Fruit fly (Drosophila melanogaster): ENCODE results near the gene CG7551.

- TF ChIP-seq fru (GFP tag; optimal IDR thresholded peaks at IDR 0.05) (no peak), pan (optimal IDR thresholded peaks at IDR 0.05) (no peak), dsf (GFP tag; optimal IDR thresholded peaks at IDR 0.05; ENCODE audit: borderline replicate concordance) (no peak), rgr (GFP tag; optimal IDR thresholded peaks at IDR 0.05) (no peak), Rel (GFP tag; optimal IDR thresholded peaks at IDR 0.05) (no peak), Rel (tag; optimal IDR thresholded peaks at IDR 0.05) (no peak), lola (GFP tag; optimal IDR thresholded peaks at IDR 0.05) (no peak), sv (GFP tag; optimal IDR thresholded peaks at IDR 0.05) (no peak), Hnf4 (GFP tag; optimal IDR thresholded peaks at IDR 0.05) (no peak), ey (GFP tag; optimal IDR thresholded peaks at IDR 0.05) (no peak), Dif (GFP tag; optimal IDR thresholded peaks at IDR 0.05; ENCODE audit: partially characterized antibody) (no peak), Hr83 (GFP tag; optimal IDR thresholded peaks at IDR 0.05; ENCODE audit: poor library complexity, severe bottlenecking) (no peak), h (GFP tag; optimal IDR thresholded peaks at IDR 0.05) (no peak), dmrt93B (GFP tag; optimal IDR thresholded peaks at IDR 0.05) (no peak)
Observed at dm6 chr3L:11474658-11475057, 16.4 kb downstream of the CG7551 start, which contains the start of gene Vha16-2.

Data from whole organism, wandering third instar larva.